Worm (Caenorhabditis elegans): Measurements from ENCODE around the gene ZK105.3.

Gene ZK105.3

ce11 chrV:7745386-7745785, 48.4 kb downstream of the ZK105.3 start:
- TF ChIP-seq zag-1 (tag; optimal IDR thresholded peaks at IDR 0.05) (no peak), snpc-4 (tag; optimal IDR thresholded peaks at IDR 0.05) (no peak), madf-9 (GFP tag; conservative IDR thresholded peaks at IDR 0.05) (no peak), lsy-2 (tag; optimal IDR thresholded peaks at IDR 0.05) (no peak), aha-1 (tag) (peak; percentile 92), gei-8 (GFP tag; optimal IDR thresholded peaks at IDR 0.05) (no peak)

ce11 chrV:7745903-7746302, 49.0 kb downstream of the ZK105.3 start:
- TF ChIP-seq egl-43 (GFP tag; IDR thresholded peaks at IDR 0.05) (0 out of 2 replicates have a peak, but pooled peaks have one; percentile 39), hlh-11 (tag; optimal IDR thresholded peaks at IDR 0.05) (peak; percentile 12), daf-8 (GFP tag; IDR thresholded peaks at IDR 0.05) (no peak), spr-3 (GFP tag; optimal IDR thresholded peaks at IDR 0.05) (no peak), php-3 (GFP tag; IDR thresholded peaks at IDR 0.05) (no peak), nhr-48 (tag; optimal IDR thresholded peaks at IDR 0.05) (no peak), spr-1 (tag; optimal IDR thresholded peaks at IDR 0.05) (no peak), hmg-1.1 (GFP tag; IDR thresholded peaks at IDR 0.05) (0 out of 2 replicates have a peak, but pooled peaks have one; percentile 16), daf-19 (GFP tag; conservative IDR thresholded peaks at IDR 0.05) (no peak), fos-1 (tag; optimal IDR thresholded peaks at IDR 0.05) (no peak), ctbp-1 (GFP tag; IDR thresholded peaks at IDR 0.05) (0 out of 2 replicates have a peak, but pooled peaks have one; percentile 17), tag-97 (GFP tag; IDR thresholded peaks at IDR 0.05) (no peak), nhr-6 (tag; optimal IDR thresholded peaks at IDR 0.05) (no peak), lin-29 (GFP tag; IDR thresholded peaks at IDR 0.05) (no peak), madf-9 (GFP tag; conservative IDR thresholded peaks at IDR 0.05) (no peak), nhr-41 (GFP tag; IDR thresholded peaks at IDR 0.05) (no peak), lin-39 (tag; optimal IDR thresholded peaks at IDR 0.05) (no peak), aha-1 (tag) (no peak), ceh-28 (tag; optimal IDR thresholded peaks at IDR 0.05) (no peak), Y48G9A.11 (GFP tag; IDR thresholded peaks at IDR 0.05) (no peak), dve-1 (tag; optimal IDR thresholded peaks at IDR 0.05; ENCODE audit: insufficient read depth) (no peak), set-16 (GFP tag; IDR thresholded peaks at IDR 0.05) (peak; percentile 73), ama-1 (optimal IDR thresholded peaks at IDR 0.05) (no peak), vab-7 (GFP tag; IDR thresholded peaks at IDR 0.05) (0 out of 2 replicates have a peak, but pooled peaks have one; percentile 5), zip-2 (tag; optimal IDR thresholded peaks at IDR 0.05) (no peak), rbr-2 (tag; optimal IDR thresholded peaks at IDR 0.05) (no peak), zag-1 (tag; optimal IDR thresholded peaks at IDR 0.05) (no peak), nhr-11 (tag; optimal IDR thresholded peaks at IDR 0.05) (no peak), ceh-20 (GFP tag; IDR thresholded peaks at IDR 0.05) (0 out of 2 replicates have a peak, but pooled peaks have one; percentile 26), T20F7.1 (GFP tag; optimal IDR thresholded peaks at IDR 0.05) (no peak), daf-12 (tag; optimal IDR thresholded peaks at IDR 0.05) (no peak), dmd-6 (GFP tag; IDR thresholded peaks at IDR 0.05) (peak; percentile 63), nhr-28 (tag; optimal IDR thresholded peaks at IDR 0.05) (no peak), dpl-1 (GFP tag; optimal IDR thresholded peaks at IDR 0.05) (no peak), unc-62 (GFP tag; optimal IDR thresholded peaks at IDR 0.05 in 1 of 2) (peak in 1 of 2 experiments; percentile 93), unc-62 (tag; optimal IDR thresholded peaks at IDR 0.05) (no peak), tra-1 (GFP tag; IDR thresholded peaks at IDR 0.05) (0 out of 2 replicates have a peak, but pooled peaks have one; percentile 59), sdz-12 (GFP tag; optimal IDR thresholded peaks at IDR 0.05) (no peak), duxl-1 (tag; optimal IDR thresholded peaks at IDR 0.05; ENCODE audit: poor library complexity) (no peak), zfp-2 (tag; optimal IDR thresholded peaks at IDR 0.05) (no peak), mes-2 (tag; optimal IDR thresholded peaks at IDR 0.05; ENCODE audit: poor library complexity, severe bottlenecking) (no peak), skn-1 (tag; optimal IDR thresholded peaks at IDR 0.05) (no peak), nhr-237 (tag; optimal IDR thresholded peaks at IDR 0.05) (no peak), saeg-2 (GFP tag; IDR thresholded peaks at IDR 0.05) (no peak), R02D3.7 (tag; optimal IDR thresholded peaks at IDR 0.05) (no peak), arid-1 (GFP tag; conservative IDR thresholded peaks at IDR 0.05) (no peak), mxl-3 (GFP tag; optimal IDR thresholded peaks at IDR 0.05) (peak; percentile 29), lim-7 (GFP tag; IDR thresholded peaks at IDR 0.05) (no peak)

Measured in whole organism, L4 larva.